Worm (Caenorhabditis elegans) whole organism, L2 larva: ENCODE data around the gene unc-2.

Source experiments
- C34F6.9 ChIP-seq: fragments of 150-350 bp; optimal IDR thresholded peaks from 2 replicates; lab custom pipeline; 2014; ENCODE audit warnings: missing biosample characterization, missing genetic modification characterization
- R02D3.7 ChIP-seq: fragments of 150-350 bp; optimal IDR thresholded peaks from 2 replicates; lab custom pipeline; 2014; ENCODE audit warnings: missing biosample characterization, missing genetic modification characterization
- Y55F3AM.14 ChIP-seq: fragments of 200-800 bp; sonication (Bioruptor generic); optimal IDR thresholded peaks from 2 replicates; lab custom pipeline; 2018; ENCODE audit warnings: mild to moderate bottlenecking, missing genetic modification characterization, missing compliant biosample characterization
- alr-1 ChIP-seq: fragments of 150-350 bp; optimal IDR thresholded peaks from 2 replicates; lab custom pipeline; 2014; ENCODE audit warnings: missing biosample characterization, missing genetic modification characterization
- aly-2 ChIP-seq: fragments of 150-350 bp; optimal IDR thresholded peaks from 2 replicates; lab custom pipeline; 2014; ENCODE audit warnings: missing biosample characterization, missing genetic modification characterization
- ama-1 ChIP-seq: fragments of 150-350 bp; optimal IDR thresholded peaks from 2 replicates; lab custom pipeline; 2018; ENCODE audit warnings: inconsistent platforms
- ceh-16 ChIP-seq: fragments of 150-350 bp; optimal IDR thresholded peaks from 2 replicates; lab custom pipeline; 2014; ENCODE audit warnings: missing biosample characterization, missing genetic modification characterization
- ceh-82 ChIP-seq: fragments of 150-350 bp; optimal IDR thresholded peaks from 2 replicates; lab custom pipeline; 2014; ENCODE audit warnings: missing biosample characterization, missing genetic modification characterization
- dmd-4 ChIP-seq: sonication (generic microtip); optimal IDR thresholded peaks from 2 replicates; lab custom pipeline; 2017; ENCODE audit warnings: missing biosample characterization, missing genetic modification characterization
- egl-27 ChIP-seq: sonication (generic microtip); optimal IDR thresholded peaks from 3 replicates; lab custom pipeline; 2017; ENCODE audit warnings: missing biosample characterization, missing genetic modification reagents, missing genetic modification characterization
- elt-1 ChIP-seq: fragments of 150-350 bp; optimal IDR thresholded peaks from 2 replicates; lab custom pipeline; 2014; ENCODE audit warnings: missing biosample characterization, missing genetic modification characterization
- elt-3 ChIP-seq: sonication (generic microtip); optimal IDR thresholded peaks from 2 replicates; lab custom pipeline; 2017; ENCODE audit warnings: missing biosample characterization, missing genetic modification characterization
- fos-1 ChIP-seq: fragments of 150-350 bp; optimal IDR thresholded peaks from 2 replicates; lab custom pipeline; 2014; ENCODE audit warnings: missing biosample characterization, missing genetic modification characterization
- gmeb-1 ChIP-seq: fragments of 150-350 bp; optimal IDR thresholded peaks from 2 replicates; lab custom pipeline; 2014; ENCODE audit warnings: missing biosample characterization, missing genetic modification characterization
- lin-13 ChIP-seq: fragments of 150-350 bp; optimal IDR thresholded peaks from 2 replicates; lab custom pipeline; 2014; ENCODE audit warnings: missing biosample characterization, missing genetic modification reagents, missing genetic modification characterization
- lin-39 ChIP-seq: fragments of 150-350 bp; optimal IDR thresholded peaks from 2 replicates; lab custom pipeline; 2014; ENCODE audit warnings: missing biosample characterization, missing genetic modification reagents, missing genetic modification characterization
- lsy-2 ChIP-seq, 2 experiments: fragments of 150-350 bp in 1 of 2; sonication (generic microtip) in 1 of 2; optimal IDR thresholded peaks; 2 replicates each; lab custom pipeline; 2014 to 2017; ENCODE audit warnings: missing biosample characterization in 2 of 2, missing genetic modification characterization in 2 of 2
- mab-5 ChIP-seq: fragments of 150-350 bp; optimal IDR thresholded peaks from 2 replicates; lab custom pipeline; 2014; ENCODE audit warnings: missing biosample characterization, missing genetic modification characterization
- mbf-1 ChIP-seq: sonication (generic microtip); optimal IDR thresholded peaks from 2 replicates; lab custom pipeline; 2017; ENCODE audit warnings: missing biosample characterization, missing genetic modification characterization
- mdl-1 ChIP-seq, 2 experiments: fragments of 150-350 bp in 1 of 2; sonication (generic microtip) in 1 of 2; optimal IDR thresholded peaks; 2 replicates each; lab custom pipeline; 2017; ENCODE audit warnings: missing biosample characterization in 2 of 2, missing genetic modification characterization in 2 of 2
- nhr-10 ChIP-seq: sonication (generic microtip); optimal IDR thresholded peaks from 2 replicates; lab custom pipeline; 2017; ENCODE audit warnings: missing biosample characterization, missing genetic modification characterization
- nhr-12 ChIP-seq: fragments of 150-350 bp; optimal IDR thresholded peaks from 2 replicates; lab custom pipeline; 2014; ENCODE audit warnings: missing biosample characterization, missing genetic modification characterization
- nhr-129 ChIP-seq: fragments of 150-350 bp; optimal IDR thresholded peaks from 2 replicates; lab custom pipeline; 2014; ENCODE audit warnings: missing biosample characterization, missing genetic modification characterization
- nhr-21 ChIP-seq: fragments of 150-350 bp; optimal IDR thresholded peaks from 2 replicates; lab custom pipeline; 2014; ENCODE audit warnings: missing biosample characterization, missing genetic modification characterization
- nhr-23 ChIP-seq: fragments of 150-350 bp; optimal IDR thresholded peaks from 2 replicates; lab custom pipeline; 2014; ENCODE audit warnings: missing biosample characterization, missing genetic modification reagents, missing genetic modification characterization
- nhr-25 ChIP-seq: fragments of 150-350 bp; sonication (generic microtip); optimal IDR thresholded peaks from 3 replicates; lab custom pipeline; 2014; ENCODE audit warnings: missing biosample characterization, missing genetic modification characterization
- nhr-77 ChIP-seq: fragments of 150-350 bp; optimal IDR thresholded peaks from 2 replicates; lab custom pipeline; 2014; ENCODE audit warnings: missing biosample characterization, missing genetic modification characterization
- sem-4 ChIP-seq: fragments of 150-350 bp; optimal IDR thresholded peaks from 2 replicates; lab custom pipeline; 2014; ENCODE audit warnings: missing biosample characterization, missing genetic modification reagents, missing genetic modification characterization
- skn-1 ChIP-seq: sonication (generic microtip); optimal IDR thresholded peaks from 2 replicates; lab custom pipeline; 2017; ENCODE audit warnings: missing biosample characterization, missing genetic modification characterization
- sma-9 ChIP-seq, 2 experiments: fragments of 150-350 bp in 1 of 2; sonication (generic microtip) in 1 of 2; optimal IDR thresholded peaks; 2 replicates each; lab custom pipeline; 2014 to 2016; ENCODE audit warnings: missing genetic modification characterization in 2 of 2, mild to moderate bottlenecking in 1 of 2, missing biosample characterization in 1 of 2, missing compliant biosample characterization in 1 of 2, missing genetic modification reagents in 1 of 2, moderate library complexity in 1 of 2
- snpc-4 ChIP-seq: fragments of 150-350 bp; optimal IDR thresholded peaks from 2 replicates; lab custom pipeline; 2014; ENCODE audit warnings: missing biosample characterization, missing genetic modification characterization
- unc-39 ChIP-seq: fragments of 150-350 bp; optimal IDR thresholded peaks from 2 replicates; lab custom pipeline; 2014; ENCODE audit warnings: missing biosample characterization, missing genetic modification characterization
- unc-55 ChIP-seq: fragments of 150-350 bp; sonication (generic microtip); optimal IDR thresholded peaks from 3 replicates; lab custom pipeline; 2014; ENCODE audit warnings: missing biosample characterization, missing genetic modification reagents, missing genetic modification characterization
- zag-1 ChIP-seq: fragments of 150-350 bp; optimal IDR thresholded peaks from 2 replicates; lab custom pipeline; 2014; ENCODE audit warnings: missing biosample characterization, missing genetic modification characterization
- ztf-1 ChIP-seq: fragments of 200-800 bp; sonication (Bioruptor generic); conservative IDR thresholded peaks from 2 replicates; pipeline ENCODE4 v1.3.6; 2022; ENCODE audit warnings: missing genetic modification characterization, missing compliant biosample characterization

Gene unc-2

DNA sequence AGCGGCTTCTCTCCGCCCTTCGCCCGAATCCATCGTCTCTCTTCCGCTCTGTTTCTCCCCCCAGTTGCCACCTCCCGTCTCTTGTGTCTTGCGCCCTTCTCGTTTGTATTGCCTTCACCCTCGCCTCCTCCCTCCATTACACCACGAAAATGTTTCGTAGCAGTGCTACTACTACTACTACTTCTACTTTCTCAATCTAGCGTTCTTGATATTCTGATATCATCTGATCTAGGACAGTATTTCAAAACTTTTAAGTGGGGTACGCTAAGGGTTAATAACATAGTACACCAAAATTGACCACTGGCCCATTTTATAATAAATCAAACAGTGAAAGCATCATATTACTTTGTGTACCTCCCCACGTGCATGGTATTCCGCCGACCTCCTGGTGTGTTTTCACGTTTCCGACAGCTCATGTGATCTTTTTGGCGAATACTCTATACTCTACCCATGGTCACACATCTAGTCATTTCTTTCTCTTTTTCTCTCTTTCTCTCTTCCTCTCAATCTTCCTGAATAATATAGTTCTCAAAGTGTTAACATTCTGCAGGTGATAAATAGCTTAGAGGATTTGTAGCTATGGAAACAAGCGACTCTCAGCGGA lies 39.3 kb upstream of the unc-2 start, which contains the start of gene C14A11.2:
C14A11.2 (plus strand) TSS at position 551 of the 604 bp plus-strand sequence.
- TF ChIP-seq nhr-25 (tag; lab: Kevin White, UChicago) (peak; percentile 42), elt-1 (tag; lab: Kevin White, UChicago) (no peak), lin-13 (GFP tag; lab: Kevin White, UChicago) (no peak), skn-1 (no peak), nhr-10 (tag; lab: Kevin White, UChicago) (no peak), zag-1 (tag; lab: Kevin White, UChicago) (no peak), lsy-2 (tag; optimal IDR thresholded peaks at IDR 0.05; lab: Kevin White, UChicago) (peak in 1 of 2 experiments; percentile 11), aly-2 (tag; lab: Kevin White, UChicago) (no peak), C34F6.9 (tag; lab: Kevin White, UChicago) (peak; percentile 56), nhr-77 (no peak), gmeb-1 (tag; lab: Kevin White, UChicago) (no peak), nhr-129 (peak; percentile 93), unc-39 (tag; lab: Kevin White, UChicago) (no peak), unc-55 (GFP tag; lab: Kevin White, UChicago) (no peak), mdl-1 (tag; optimal IDR thresholded peaks at IDR 0.05; lab: Kevin White, UChicago) (no peak), sma-9 (GFP tag; optimal IDR thresholded peaks at IDR 0.05; lab: Kevin White, UChicago) (peak; percentile 13), sma-9 (tag; optimal IDR thresholded peaks at IDR 0.05; lab: Kevin White, UChicago) (no peak), mbf-1 (tag; lab: Kevin White, UChicago) (no peak)

DNA sequence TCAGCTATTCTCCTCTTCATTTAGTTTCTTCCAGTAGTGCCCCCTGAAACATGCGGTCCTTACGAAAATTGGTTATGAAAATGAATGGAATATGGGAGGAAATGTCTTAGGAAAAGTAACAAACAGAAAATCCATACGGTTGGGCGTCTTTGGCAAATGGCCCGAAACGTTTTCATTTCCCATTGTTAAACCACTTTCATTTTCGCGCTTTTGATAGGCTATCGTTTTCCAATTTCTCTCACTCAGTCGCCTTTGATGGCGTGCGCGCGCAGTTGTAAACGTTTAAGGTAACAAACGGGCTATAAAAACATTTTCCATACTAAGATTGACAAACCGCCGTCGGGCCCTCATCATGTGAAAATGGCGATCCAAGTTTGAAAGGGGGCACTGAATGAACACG lies 31.7 kb upstream of the unc-2 start:
- TF ChIP-seq mab-5 (tag; lab: Kevin White, UChicago) (no peak), lsy-2 (tag; optimal IDR thresholded peaks at IDR 0.05; lab: Kevin White, UChicago) (no peak), sma-9 (GFP tag; optimal IDR thresholded peaks at IDR 0.05; lab: Kevin White, UChicago) (no peak), sma-9 (tag; optimal IDR thresholded peaks at IDR 0.05; lab: Kevin White, UChicago) (no peak), nhr-77 (no peak), nhr-10 (tag; lab: Kevin White, UChicago) (no peak), fos-1 (tag; lab: Kevin White, UChicago) (no peak), zag-1 (tag; lab: Kevin White, UChicago) (no peak), elt-3 (tag; lab: Kevin White, UChicago) (no peak), ceh-16 (tag; lab: Kevin White, UChicago) (no peak), skn-1 (no peak), mdl-1 (tag; optimal IDR thresholded peaks at IDR 0.05; lab: Kevin White, UChicago) (no peak), ceh-82 (tag; lab: Kevin White, UChicago) (no peak), egl-27 (tag; lab: Kevin White, UChicago) (no peak), nhr-23 (tag; lab: Kevin White, UChicago) (no peak), lin-39 (no peak), C34F6.9 (tag; lab: Kevin White, UChicago) (no peak), mbf-1 (tag; lab: Kevin White, UChicago) (no peak), Y55F3AM.14 (GFP tag; lab: Kevin White, UChicago) (no peak), nhr-25 (tag; lab: Kevin White, UChicago) (no peak)

DNA sequence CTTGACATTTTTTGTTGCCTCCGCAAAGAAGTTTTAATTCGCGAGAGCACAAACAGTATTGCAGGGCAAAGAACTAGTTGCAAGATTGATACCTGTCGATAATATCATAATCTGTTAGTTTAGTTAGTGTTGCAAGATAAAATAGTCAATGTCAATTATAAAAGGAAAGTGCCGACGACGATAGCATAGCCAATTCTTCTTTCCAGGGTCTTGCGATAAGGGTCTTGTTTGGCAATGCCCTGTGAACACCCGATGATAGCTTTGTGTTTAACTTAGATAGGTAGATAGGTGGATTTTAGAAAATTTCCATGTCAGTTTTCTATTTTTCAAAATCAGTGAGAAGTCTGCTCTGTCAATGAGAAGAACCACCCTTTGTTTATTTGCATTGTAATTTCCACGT lies 31.0 kb upstream of the unc-2 start:
- TF ChIP-seq nhr-21 (no peak), mab-5 (tag; lab: Kevin White, UChicago) (no peak), C34F6.9 (tag; lab: Kevin White, UChicago) (no peak), snpc-4 (tag; lab: Kevin White, UChicago) (no peak), fos-1 (tag; lab: Kevin White, UChicago) (no peak), aly-2 (tag; lab: Kevin White, UChicago) (no peak), R02D3.7 (tag; lab: Kevin White, UChicago) (no peak)

DNA sequence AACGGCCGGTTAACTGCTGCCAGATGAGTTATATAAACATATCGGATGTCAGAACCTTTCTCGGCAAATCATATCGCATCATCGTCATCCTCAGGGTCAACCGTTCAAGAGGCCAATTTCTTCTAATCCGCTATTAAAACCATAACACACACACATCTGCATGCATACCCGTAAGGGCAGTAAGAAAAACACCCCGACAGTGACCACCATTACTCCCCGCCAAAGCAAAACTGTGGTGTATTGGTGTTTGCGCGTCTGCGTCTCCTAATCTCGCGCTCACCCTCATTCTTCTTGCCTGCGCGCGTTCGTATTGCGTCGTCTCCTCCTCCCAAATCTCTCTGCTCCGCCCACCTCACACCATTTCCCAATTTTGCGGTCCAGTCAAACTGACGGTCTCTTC lies 30.2 kb upstream of the unc-2 start:
- no peak for TF ChIP-seq elt-3 (tag; lab: Kevin White, UChicago)
- no peak for TF ChIP-seq egl-27 (tag; lab: Kevin White, UChicago)
- no peak for TF ChIP-seq sem-4 (tag; lab: Kevin White, UChicago)
- no peak for TF ChIP-seq gmeb-1 (tag; lab: Kevin White, UChicago)
- no peak for TF ChIP-seq mdl-1 (tag; optimal IDR thresholded peaks at IDR 0.05; lab: Kevin White, UChicago)
- no peak for TF ChIP-seq alr-1 (tag; lab: Kevin White, UChicago)
- TF ChIP-seq mbf-1 (tag; lab: Kevin White, UChicago), result no peak
- no peak for TF ChIP-seq ceh-82 (tag; lab: Kevin White, UChicago)
- no peak for TF ChIP-seq nhr-21

DNA sequence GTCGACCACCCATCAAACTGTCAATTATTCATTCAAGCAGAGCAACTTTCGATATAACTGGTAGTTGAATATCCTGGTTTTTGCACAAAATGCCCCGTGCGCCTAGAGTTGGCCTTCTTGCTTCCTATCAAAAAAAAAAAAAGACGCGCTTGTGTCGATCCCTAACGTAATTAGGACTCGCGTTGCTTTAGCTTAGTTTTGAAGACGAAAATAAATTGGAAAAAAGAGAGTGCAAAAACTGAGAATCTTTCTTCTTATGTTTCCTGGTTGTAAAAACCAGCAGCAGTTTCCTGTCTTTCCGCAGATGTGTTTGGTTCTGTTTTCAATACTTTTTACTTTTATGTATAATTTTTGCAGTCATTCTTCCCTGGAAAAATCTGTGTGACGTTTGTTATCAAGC lies 14.6 kb upstream of the unc-2 start:
- TF ChIP-seq nhr-21, result no peak
- no peak for TF ChIP-seq dmd-4
- TF ChIP-seq zag-1 (tag; lab: Kevin White, UChicago), result no peak
- no peak for TF ChIP-seq fos-1 (tag; lab: Kevin White, UChicago)
- TF ChIP-seq alr-1 (tag; lab: Kevin White, UChicago), result no peak
- no peak for TF ChIP-seq unc-55 (GFP tag; lab: Kevin White, UChicago)
- no peak for TF ChIP-seq ztf-1 (GFP tag; lab: Robert Waterston, UW)
- no peak for TF ChIP-seq ceh-16 (tag; lab: Kevin White, UChicago)
- no peak for TF ChIP-seq egl-27 (tag; lab: Kevin White, UChicago)
- no peak for TF ChIP-seq ama-1
- TF ChIP-seq nhr-25 (tag; lab: Kevin White, UChicago), result no peak
- TF ChIP-seq mdl-1 (tag; optimal IDR thresholded peaks at IDR 0.05; lab: Kevin White, UChicago), result no peak
- TF ChIP-seq R02D3.7 (tag; lab: Kevin White, UChicago), result no peak
- TF ChIP-seq nhr-12 (tag; lab: Kevin White, UChicago), result no peak
- no peak for TF ChIP-seq unc-39 (tag; lab: Kevin White, UChicago)
